Fruit fly (Drosophila melanogaster) whole organism, pupa: ENCODE measurements around the gene Chrac-14.

ENCODE experiments used
- CG32121 ChIP-seq: fragments of 200-800 bp; sonication (Bioruptor generic); IDR thresholded peaks from 2 replicates; pipeline ENCODE4 v1.3.6; 2022; ENCODE audit warnings: missing biosample characterization, missing genetic modification characterization
- CG34367 ChIP-seq: fragments of 200-800 bp; sonication (Bioruptor generic); optimal IDR thresholded peaks from 2 replicates; lab custom pipeline; 2018; ENCODE audit warnings: missing biosample characterization, mild to moderate bottlenecking, missing genetic modification characterization
- CG9948 ChIP-seq: fragments of 200-800 bp; sonication (Bioruptor generic); optimal IDR thresholded peaks from 2 replicates; lab custom pipeline; 2018; ENCODE audit warnings: missing biosample characterization, mild to moderate bottlenecking, missing genetic modification characterization, moderate library complexity
- D1 ChIP-seq: fragments of 200-800 bp; sonication (Bioruptor generic); optimal IDR thresholded peaks from 2 replicates; lab custom pipeline; 2018; ENCODE audit warnings: missing biosample characterization, mild to moderate bottlenecking, missing genetic modification characterization, moderate library complexity
- Pif1A ChIP-seq: fragments of 200-800 bp; sonication (Bioruptor generic); optimal IDR thresholded peaks from 3 replicates; lab custom pipeline; 2016; ENCODE audit warnings: missing biosample characterization, missing genetic modification characterization
- Snoo ChIP-seq: fragments of 200-800 bp; sonication (Bioruptor generic); optimal IDR thresholded peaks from 3 replicates; lab custom pipeline; 2017; ENCODE audit warnings: missing biosample characterization, mild to moderate bottlenecking, missing genetic modification characterization, inconsistent platforms
- fd96Ca ChIP-seq: fragments of 200-800 bp; sonication (Bioruptor generic); IDR thresholded peaks from 3 replicates; pipeline ENCODE4 v1.3.6; 2022; ENCODE audit warnings: missing biosample characterization, missing genetic modification characterization
- gl ChIP-seq: fragments of 200-800 bp; sonication (Bioruptor generic); optimal IDR thresholded peaks from 2 replicates; lab custom pipeline; 2018; ENCODE audit warnings: missing biosample characterization, mild to moderate bottlenecking, missing genetic modification characterization
- rn ChIP-seq: fragments of 200-800 bp; sonication (Bioruptor generic); IDR thresholded peaks from 2 replicates; pipeline ENCODE4 v1.3.6; 2022; ENCODE audit warnings: missing biosample characterization, missing genetic modification characterization

DNA sequence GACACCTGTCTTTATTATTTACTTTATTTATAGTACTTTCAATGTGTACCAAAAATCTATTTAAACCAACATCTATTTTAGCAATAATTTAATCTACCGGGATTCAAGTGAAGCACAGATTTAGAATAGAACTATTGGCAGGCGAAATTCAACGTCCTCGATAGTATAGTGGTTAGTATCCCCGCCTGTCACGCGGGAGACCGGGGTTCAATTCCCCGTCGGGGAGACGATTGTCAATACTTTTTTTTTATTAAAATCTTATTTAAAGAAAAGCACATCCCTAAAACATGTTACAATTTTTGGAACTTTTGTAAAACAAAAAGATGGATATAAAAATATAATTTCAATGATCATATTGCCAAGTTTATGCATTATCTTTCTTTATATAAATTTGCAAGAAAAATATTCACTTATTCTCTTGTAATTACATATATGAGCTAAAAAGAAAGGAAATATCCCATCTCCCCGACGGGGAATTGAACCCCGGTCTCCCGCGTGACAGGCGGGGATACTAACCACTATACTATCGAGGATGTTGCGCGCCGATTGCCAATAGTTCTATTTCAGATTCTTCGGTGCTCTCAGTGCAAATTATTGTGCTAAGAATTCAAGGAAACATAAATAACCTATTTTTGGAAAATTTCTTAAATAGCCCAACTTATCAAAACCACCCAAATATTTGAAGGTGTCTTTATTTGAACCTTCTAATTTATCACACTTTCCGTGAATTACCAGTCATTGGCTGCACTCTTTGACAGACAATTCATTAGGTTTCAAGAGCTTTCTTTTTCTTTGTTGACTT, 44.6 kb downstream of the Chrac-14 start, which contains the start of gene CG43796:
- TF ChIP-seq Snoo (tag; lab: Kevin White, UChicago) (no peak), CG9948 (tag; lab: Kevin White, UChicago) (no peak), CG34367 (tag; lab: Kevin White, UChicago) (no peak), D1 (tag; lab: Kevin White, UChicago) (no peak), Pif1A (GFP tag; lab: Kevin White, UChicago) (no peak), gl (no peak), rn (no peak), fd96Ca (no peak), CG32121 (GFP tag; lab: Robert Waterston, UW) (no peak)
